Worm (Caenorhabditis elegans): Measurements from ENCODE around the gene C49F8.1.

C49F8.1 gene

ce11 chrX:13333835-13334234 lies 31.0 kb downstream of the C49F8.1 start, which contains the start of gene F46G10.4:
Gene F46G10.4, plus strand, starts transcription at chrX:13334046.
- TF ChIP-seq sptf-1 (tag; optimal IDR thresholded peaks at IDR 0.05) (no peak), nhr-28 (tag; optimal IDR thresholded peaks at IDR 0.05) (no peak), zip-8 (tag; optimal IDR thresholded peaks at IDR 0.05) (no peak), nhr-12 (tag; optimal IDR thresholded peaks at IDR 0.05) (no peak), flh-1 (GFP tag; optimal IDR thresholded peaks at IDR 0.05) (no peak), sem-2 (GFP tag; optimal IDR thresholded peaks at IDR 0.05) (no peak), bed-3 (GFP tag; optimal IDR thresholded peaks at IDR 0.05) (no peak), ceh-43 (GFP tag; optimal IDR thresholded peaks at IDR 0.05) (no peak), elt-3 (tag; optimal IDR thresholded peaks at IDR 0.05) (no peak), ztf-11 (tag; optimal IDR thresholded peaks at IDR 0.05) (no peak), pha-4 (tag; optimal IDR thresholded peaks at IDR 0.05) (no peak), snpc-4 (tag; optimal IDR thresholded peaks at IDR 0.05) (no peak), nhr-237 (tag; optimal IDR thresholded peaks at IDR 0.05) (no peak), mls-2 (tag; optimal IDR thresholded peaks at IDR 0.05) (no peak), ces-1 (GFP tag; optimal IDR thresholded peaks at IDR 0.05) (no peak), unc-39 (tag; optimal IDR thresholded peaks at IDR 0.05) (no peak)

- TF ChIP-seq elt-3 (tag; optimal IDR thresholded peaks at IDR 0.05) (no peak), ceh-43 (GFP tag; optimal IDR thresholded peaks at IDR 0.05) (no peak), unc-39 (tag; optimal IDR thresholded peaks at IDR 0.05) (no peak), nhr-12 (tag; optimal IDR thresholded peaks at IDR 0.05) (no peak), lin-32 (GFP tag; optimal IDR thresholded peaks at IDR 0.05) (no peak), M03D4.4 (tag; optimal IDR thresholded peaks at IDR 0.05) (no peak), ztf-11 (tag; optimal IDR thresholded peaks at IDR 0.05) (no peak), lsy-2 (tag; optimal IDR thresholded peaks at IDR 0.05) (no peak), hlh-1 (tag; optimal IDR thresholded peaks at IDR 0.05) (no peak), snpc-4 (tag; optimal IDR thresholded peaks at IDR 0.05) (no peak), cnd-1 (tag; optimal IDR thresholded peaks at IDR 0.05) (no peak), lin-13 (tag; optimal IDR thresholded peaks at IDR 0.05) (no peak)
Measured at ce11 chrX:13331386-13331785, 33.4 kb downstream of the C49F8.1 start, which contains the start of gene sir-2.3. Gene sir-2.3, plus strand, starts transcription at chrX:13331686.

ce11 chrX:13328868-13329267 lies 35.9 kb downstream of the C49F8.1 start:
- TF ChIP-seq pha-4 (tag; optimal IDR thresholded peaks at IDR 0.05) (peak; percentile 21), hlh-1 (tag; optimal IDR thresholded peaks at IDR 0.05) (peak; percentile 67), nhr-237 (tag; optimal IDR thresholded peaks at IDR 0.05) (peak; percentile 20), unc-62 (GFP tag; optimal IDR thresholded peaks at IDR 0.05) (peak; percentile 99), zip-8 (tag; optimal IDR thresholded peaks at IDR 0.05) (no peak), lin-32 (GFP tag; optimal IDR thresholded peaks at IDR 0.05) (no peak), mep-1 (tag; optimal IDR thresholded peaks at IDR 0.05) (peak; percentile 48), ces-1 (GFP tag; optimal IDR thresholded peaks at IDR 0.05) (peak; percentile 51), mab-5 (tag; optimal IDR thresholded peaks at IDR 0.05) (peak; percentile 89), lin-13 (tag; optimal IDR thresholded peaks at IDR 0.05) (no peak), unc-120 (tag; optimal IDR thresholded peaks at IDR 0.05; ENCODE audit: poor library complexity, severe bottlenecking) (peak; percentile 97)

ce11 chrX:13328034-13328433 lies 36.8 kb downstream of the C49F8.1 start, which contains the start of gene sir-2.2:
Gene sir-2.2, plus strand, starts transcription at chrX:13328067.
- TF ChIP-seq ham-2 (GFP tag; optimal IDR thresholded peaks at IDR 0.05) (no peak), lin-13 (tag; optimal IDR thresholded peaks at IDR 0.05) (no peak), mab-5 (tag; optimal IDR thresholded peaks at IDR 0.05) (no peak), lin-32 (GFP tag; optimal IDR thresholded peaks at IDR 0.05) (no peak), nhr-12 (tag; optimal IDR thresholded peaks at IDR 0.05) (no peak), unc-62 (GFP tag; optimal IDR thresholded peaks at IDR 0.05) (no peak), zip-8 (tag; optimal IDR thresholded peaks at IDR 0.05) (no peak), nhr-2 (tag; optimal IDR thresholded peaks at IDR 0.05) (no peak), nhr-76 (tag; optimal IDR thresholded peaks at IDR 0.05) (no peak), sem-2 (GFP tag; optimal IDR thresholded peaks at IDR 0.05) (no peak), unc-39 (tag; optimal IDR thresholded peaks at IDR 0.05) (no peak), ces-1 (GFP tag; optimal IDR thresholded peaks at IDR 0.05) (no peak)

- TF ChIP-seq ham-2 (GFP tag; optimal IDR thresholded peaks at IDR 0.05) = no peak
- TF ChIP-seq blmp-1 (tag; optimal IDR thresholded peaks at IDR 0.05) = no peak
- TF ChIP-seq lin-32 (GFP tag; optimal IDR thresholded peaks at IDR 0.05) = no peak
- no peak for TF ChIP-seq snpc-4 (tag; optimal IDR thresholded peaks at IDR 0.05)
- no peak for TF ChIP-seq sptf-1 (tag; optimal IDR thresholded peaks at IDR 0.05)
- no peak for TF ChIP-seq flh-1 (GFP tag; optimal IDR thresholded peaks at IDR 0.05)
Measured at ce11 chrX:13325039-13325438, 39.8 kb downstream of the C49F8.1 start.
